Fruit fly (Drosophila melanogaster): ENCODE data around the gene CG11029.

Gene CG11029

dm6 chr2L:5781181-5781580 is 35.2 kb downstream of the CG11029 start (continued):
- TF ChIP-seq eve (GFP tag; optimal IDR thresholded peaks at IDR 0.05) (no peak), Jarid2 (GFP tag; optimal IDR thresholded peaks at IDR 0.05) (no peak), mld (GFP tag; IDR thresholded peaks at IDR 0.05; ENCODE audit: partially characterized antibody) (0 out of 3 replicates have a peak, but pooled peaks have one; percentile 40), CG12236 (GFP tag; optimal IDR thresholded peaks at IDR 0.05) (no peak), lola (GFP tag; optimal IDR thresholded peaks at IDR 0.05) (no peak), Abd-B (GFP tag; optimal IDR thresholded peaks at IDR 0.05) (no peak), CG7963 (GFP tag; IDR thresholded peaks at IDR 0.05; ENCODE audit: partially characterized antibody) (peak; percentile 79), CG12391 (tag; optimal IDR thresholded peaks at IDR 0.05) (no peak), CG1529 (GFP tag; optimal IDR thresholded peaks at IDR 0.05) (no peak), jigr1 (GFP tag; IDR thresholded peaks at IDR 0.05) (no peak), dmrt99B (tag; optimal IDR thresholded peaks at IDR 0.05) (no peak), CG11695 (GFP tag; IDR thresholded peaks at IDR 0.05) (no peak), Dll (GFP tag; IDR thresholded peaks at IDR 0.05; ENCODE audit: partially characterized antibody) (peak; percentile 40; the same call in 1 of the 4 replicates), CG6254 (GFP tag; optimal IDR thresholded peaks at IDR 0.05) (no peak), phol (tag; optimal IDR thresholded peaks at IDR 0.05) (no peak), ttk (GFP tag; IDR thresholded peaks at IDR 0.05) (no peak), tgo (GFP tag; IDR thresholded peaks at IDR 0.05) (no peak), lov (optimal IDR thresholded peaks at IDR 0.05) (no peak), lov (GFP tag; IDR thresholded peaks at IDR 0.05) (no peak), inv (GFP tag; IDR thresholded peaks at IDR 0.05; ENCODE audit: partially characterized antibody) (peak; percentile 54; the same call in 1 of the 2 replicates), stwl (tag; optimal IDR thresholded peaks at IDR 0.05) (no peak), pita (GFP tag; optimal IDR thresholded peaks at IDR 0.05) (no peak), peb (GFP tag; IDR thresholded peaks at IDR 0.05) (no peak), CG11093 (GFP tag; IDR thresholded peaks at IDR 0.05) (no peak), Max (GFP tag; optimal IDR thresholded peaks at IDR 0.05) (no peak), CG1602 (GFP tag; optimal IDR thresholded peaks at IDR 0.05) (no peak), Xrp1 (GFP tag; IDR thresholded peaks at IDR 0.05) (no peak), CTCF (GFP tag; optimal IDR thresholded peaks at IDR 0.05) (no peak), Atf-2 (GFP tag; optimal IDR thresholded peaks at IDR 0.05) (no peak), Nf-YC (tag; optimal IDR thresholded peaks at IDR 0.05) (no peak), Hmx (GFP tag; optimal IDR thresholded peaks at IDR 0.05) (no peak), CG4328 (GFP tag; optimal IDR thresholded peaks at IDR 0.05) (no peak), CG2120 (GFP tag; optimal IDR thresholded peaks at IDR 0.05) (peak; percentile 12), HLH4C (GFP tag; IDR thresholded peaks at IDR 0.05; ENCODE audit: partially characterized antibody) (peak; percentile 89), odd (GFP tag; optimal IDR thresholded peaks at IDR 0.05) (no peak), Spps (tag; optimal IDR thresholded peaks at IDR 0.05) (no peak), ewg (GFP tag; optimal IDR thresholded peaks at IDR 0.05) (no peak), Sox102F (GFP tag; optimal IDR thresholded peaks at IDR 0.05) (no peak), CG12744 (GFP tag; optimal IDR thresholded peaks at IDR 0.05) (no peak), unpg (GFP tag; optimal IDR thresholded peaks at IDR 0.05) (no peak), CG11504 (tag; optimal IDR thresholded peaks at IDR 0.05) (no peak), insv (GFP tag; optimal IDR thresholded peaks at IDR 0.05) (no peak), CG16863 (GFP tag; optimal IDR thresholded peaks at IDR 0.05) (no peak), Rfx (GFP tag; IDR thresholded peaks at IDR 0.05) (peak; percentile 49), gce (GFP tag; IDR thresholded peaks at IDR 0.05) (no peak), slbo (GFP tag; IDR thresholded peaks at IDR 0.05) (peak; percentile 23; the same call in 1 of the 2 replicates), Mad (GFP tag; optimal IDR thresholded peaks at IDR 0.05) (no peak), crp (GFP tag; optimal IDR thresholded peaks at IDR 0.05) (no peak), Med (GFP tag) (peak; percentile 80), Neu2 (GFP tag; optimal IDR thresholded peaks at IDR 0.05; ENCODE audit: borderline replicate concordance) (no peak), CG7987 (GFP tag; optimal IDR thresholded peaks at IDR 0.05) (peak; percentile 1)

Measured in whole organism, embryonic.